Worm (Caenorhabditis elegans) whole organism, L3 larva: ENCODE results near the gene T09F5.1.

Source experiments
- ceh-16 ChIP-seq: sonication (generic microtip); optimal IDR thresholded peaks from 2 replicates; lab custom pipeline; 2017; ENCODE audit warnings: missing biosample characterization, missing genetic modification characterization
- elt-1 ChIP-seq: fragments of 150-350 bp; optimal IDR thresholded peaks from 2 replicates; lab custom pipeline; 2014; ENCODE audit warnings: missing biosample characterization, missing genetic modification characterization
- elt-2 ChIP-seq: sonication (generic microtip); optimal IDR thresholded peaks from 2 replicates; lab custom pipeline; 2016; ENCODE audit warnings: missing genetic modification reagents, mild to moderate bottlenecking, missing genetic modification characterization, missing compliant biosample characterization
- fkh-10 ChIP-seq: sonication (generic microtip); optimal IDR thresholded peaks from 2 replicates; lab custom pipeline; 2017; ENCODE audit warnings: missing biosample characterization, missing genetic modification reagents, missing genetic modification characterization
- lin-15B ChIP-seq: fragments of 150-350 bp; optimal IDR thresholded peaks from 2 replicates; lab custom pipeline; 2014; ENCODE audit warnings: missing biosample characterization, missing genetic modification characterization
- nfya-1 ChIP-seq: sonication (generic microtip); optimal IDR thresholded peaks from 2 replicates; lab custom pipeline; 2017; ENCODE audit warnings: missing genetic modification characterization, mild to moderate bottlenecking, missing compliant biosample characterization, antibody characterized with exemption, moderate library complexity; ENCODE audit not compliant: insufficient read depth
- nhr-12 ChIP-seq: fragments of 150-350 bp; optimal IDR thresholded peaks from 2 replicates; lab custom pipeline; 2014; ENCODE audit warnings: missing biosample characterization, missing genetic modification characterization
- nhr-25 ChIP-seq: sonication (generic microtip); optimal IDR thresholded peaks from 2 replicates; lab custom pipeline; 2017; ENCODE audit warnings: missing biosample characterization, missing genetic modification characterization
- pha-4 ChIP-seq: fragments of 150-350 bp; optimal IDR thresholded peaks from 2 replicates; lab custom pipeline; 2014; ENCODE audit warnings: missing biosample characterization, missing genetic modification reagents, missing genetic modification characterization
- skn-1 ChIP-seq: fragments of 150-350 bp; optimal IDR thresholded peaks from 2 replicates; lab custom pipeline; 2014; ENCODE audit warnings: missing biosample characterization, missing genetic modification characterization
- snpc-4 ChIP-seq: fragments of 150-350 bp; optimal IDR thresholded peaks from 2 replicates; lab custom pipeline; 2014; ENCODE audit warnings: missing biosample characterization, missing genetic modification characterization
- unc-39 ChIP-seq: sonication (generic microtip); optimal IDR thresholded peaks from 4 replicates; lab custom pipeline; 2017; ENCODE audit warnings: missing biosample characterization, missing genetic modification characterization
- unc-62 ChIP-seq: fragments of 150-350 bp; sonication (generic microtip); optimal IDR thresholded peaks from 4 replicates; lab custom pipeline; 2014; ENCODE audit warnings: missing biosample characterization, missing genetic modification reagents, missing genetic modification characterization
- ztf-11 ChIP-seq: fragments of 150-350 bp; optimal IDR thresholded peaks from 2 replicates; lab custom pipeline; 2014; ENCODE audit warnings: missing biosample characterization, missing genetic modification characterization

DNA sequence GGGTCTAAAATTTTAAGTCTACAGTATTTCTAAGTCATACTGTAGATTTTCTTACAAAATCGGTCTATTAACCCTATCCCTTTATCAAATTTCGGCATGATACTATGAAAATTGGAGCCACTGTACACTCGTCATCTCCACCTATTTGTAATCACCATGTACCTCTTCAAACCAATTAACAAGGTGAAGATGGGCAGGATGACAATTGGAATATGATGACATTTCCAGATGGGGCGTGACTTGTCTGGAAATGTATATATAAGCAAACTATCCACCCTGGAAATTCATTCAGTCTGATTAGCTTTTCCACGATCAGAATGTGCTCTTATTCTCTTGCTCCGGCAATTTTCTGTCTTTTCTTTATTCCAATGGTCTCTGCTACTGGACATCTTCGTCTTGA lies 39.6 kb upstream of the T09F5.1 start, which contains the start of gene Y75B12A.2:
- no peak for TF ChIP-seq skn-1 (tag; lab: Kevin White, UChicago)
- TF ChIP-seq ceh-16 (tag; lab: Kevin White, UChicago): no peak
- no peak for TF ChIP-seq pha-4
- no peak for TF ChIP-seq elt-1
- TF ChIP-seq ztf-11 (tag; lab: Kevin White, UChicago): no peak
- no peak for TF ChIP-seq lin-15B (tag; lab: Kevin White, UChicago)
- no peak for TF ChIP-seq unc-39
- TF ChIP-seq elt-2 (tag; lab: Kevin White, UChicago): no peak
- TF ChIP-seq fkh-10 (GFP tag; lab: Kevin White, UChicago): no peak
- TF ChIP-seq snpc-4 (tag; lab: Kevin White, UChicago): no peak
- TF ChIP-seq unc-62: no peak
- no peak for TF ChIP-seq nfya-1 (tag; lab: Kevin White, UChicago)
- no peak for TF ChIP-seq nhr-25 (tag; lab: Kevin White, UChicago)
- no peak for TF ChIP-seq nhr-12 (tag; lab: Kevin White, UChicago)
